Fruit fly (Drosophila melanogaster) whole organism, wandering third instar larva: ENCODE results near the gene Nph.

ENCODE experiments used
- Dfd ChIP-seq: fragments of >200 bp; optimal IDR thresholded peaks from 2 replicates; lab custom pipeline; 2017; ENCODE audit warnings: missing biosample characterization, missing genetic modification characterization
- Hr83 ChIP-seq: fragments of 200-300 bp; sonication (Bioruptor generic); optimal IDR thresholded peaks from 2 replicates; lab custom pipeline; 2016; ENCODE audit warnings: missing biosample characterization, mild to moderate bottlenecking, missing genetic modification characterization, moderate library complexity; ENCODE audit not compliant: poor library complexity, severe bottlenecking
- Jra ChIP-seq: sonication (Bioruptor generic); optimal IDR thresholded peaks from 2 replicates; lab custom pipeline; 2016; ENCODE audit warnings: missing biosample characterization, missing genetic modification characterization
- OdsH ChIP-seq: fragments of 200-800 bp; sonication (Bioruptor generic); optimal IDR thresholded peaks from 2 replicates; lab custom pipeline; 2016; ENCODE audit warnings: missing biosample characterization, mild to moderate bottlenecking, missing genetic modification characterization
- fru ChIP-seq: fragments of 200-800 bp; sonication (Bioruptor generic); optimal IDR thresholded peaks from 3 replicates; lab custom pipeline; 2016; ENCODE audit warnings: missing biosample characterization, mild to moderate bottlenecking, missing genetic modification characterization
- jim ChIP-seq: fragments of 175-275, 200-325 bp; sonication (Bioruptor generic); optimal IDR thresholded peaks from 2 replicates; lab custom pipeline; 2016; ENCODE audit warnings: missing biosample characterization, mild to moderate bottlenecking, missing genetic modification characterization
- psq ChIP-seq: fragments of 200-800 bp; sonication (Bioruptor generic); optimal IDR thresholded peaks from 3 replicates; lab custom pipeline; 2017; ENCODE audit warnings: missing biosample characterization, mild to moderate bottlenecking, missing genetic modification characterization, moderate library complexity
- sv ChIP-seq: fragments of 200-800 bp; sonication (Bioruptor generic); optimal IDR thresholded peaks from 3 replicates; lab custom pipeline; 2016; ENCODE audit warnings: missing biosample characterization, missing genetic modification characterization
- usp ChIP-seq: fragments of >200 bp; optimal IDR thresholded peaks from 2 replicates; lab custom pipeline; 2017; ENCODE audit warnings: missing biosample characterization, missing genetic modification characterization

DNA sequence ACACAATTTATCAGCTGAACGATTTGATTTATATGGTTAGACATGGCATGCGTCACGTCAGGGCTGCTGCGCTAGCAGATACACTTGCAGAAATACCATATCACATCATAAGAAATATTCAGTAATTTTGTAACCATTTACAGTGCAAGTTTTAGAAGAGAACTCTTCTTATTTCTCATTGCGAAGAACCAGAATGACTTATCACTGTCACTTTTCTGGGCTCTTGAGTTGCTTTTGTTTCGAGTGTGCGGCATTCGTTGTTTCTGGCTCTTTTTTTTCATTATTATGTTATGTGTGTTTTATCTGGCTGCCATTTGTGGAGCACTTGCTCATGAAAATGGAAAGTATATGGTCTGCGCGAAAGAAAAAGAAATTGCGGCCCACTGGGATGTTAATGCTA, 22.6 kb downstream of the Nph start:
- TF ChIP-seq Dfd (GFP tag; lab: Kevin White, UChicago) (no peak), sv (GFP tag; lab: Kevin White, UChicago) (no peak), fru (no peak), Hr83 (GFP tag; lab: Kevin White, UChicago) (no peak), Jra (no peak), usp (no peak), psq (GFP tag; lab: Kevin White, UChicago) (no peak), OdsH (GFP tag; lab: Kevin White, UChicago) (no peak), jim (no peak)
